Fruit fly (Drosophila melanogaster) whole organism: ENCODE data around the gene Gmd.

Experiments used
- CG8478 ChIP-seq: fragments of >200 bp; optimal IDR thresholded peaks from 2 replicates; lab custom pipeline; 2018; ENCODE audit warnings: inconsistent platforms
- Dll ChIP-seq: fragments of >200 bp; optimal IDR thresholded peaks from 2 replicates; lab custom pipeline; 2017
- EcR ChIP-seq, 2 experiments: fragments of >200 bp; optimal IDR thresholded peaks; 2 replicates each; lab custom pipeline; 2017; ENCODE audit warnings: missing biosample characterization in 2 of 2, missing genetic modification characterization in 2 of 2, missing genetic modification reagents in 2 of 2
- pan ChIP-seq: fragments of >200 bp; optimal IDR thresholded peaks from 2 replicates; lab custom pipeline; 2017
- psq ChIP-seq: fragments of >200 bp; optimal IDR thresholded peaks from 2 replicates; lab custom pipeline; 2017
- usp ChIP-seq: fragments of >200 bp; optimal IDR thresholded peaks from 2 replicates; lab custom pipeline; 2017; ENCODE audit warnings: missing biosample characterization, missing genetic modification characterization, mixed read lengths

dm6 chr2L:4982098-4982646, 5.3 kb upstream of the Gmd start:
- TF ChIP-seq pan (lab: Kevin White, UChicago) (no peak), CG8478 (lab: Kevin White, UChicago) (no peak), psq (lab: Kevin White, UChicago) (no peak), usp (GFP tag; lab: Kevin White, UChicago) (no peak), EcR (GFP tag; optimal IDR thresholded peaks at IDR 0.05; lab: Kevin White, UChicago) (no peak), Dll (no peak)
